Worm (Caenorhabditis elegans): ENCODE measurements around the gene msp-56.

The msp-56 gene

ce11 chrIV:9842071-9842470 lies 731 bp downstream of the msp-56 start, which contains the start of gene K07F5.17:
TSS of gene K07F5.17 (plus strand) at chrIV:9842371.
- TF ChIP-seq dpl-1 (GFP tag; optimal IDR thresholded peaks at IDR 0.05) (no peak), lin-39 (tag; optimal IDR thresholded peaks at IDR 0.05) (no peak), ZK546.5 (tag; optimal IDR thresholded peaks at IDR 0.05) (no peak), nhr-102 (tag; optimal IDR thresholded peaks at IDR 0.05) (no peak)

DNA sequence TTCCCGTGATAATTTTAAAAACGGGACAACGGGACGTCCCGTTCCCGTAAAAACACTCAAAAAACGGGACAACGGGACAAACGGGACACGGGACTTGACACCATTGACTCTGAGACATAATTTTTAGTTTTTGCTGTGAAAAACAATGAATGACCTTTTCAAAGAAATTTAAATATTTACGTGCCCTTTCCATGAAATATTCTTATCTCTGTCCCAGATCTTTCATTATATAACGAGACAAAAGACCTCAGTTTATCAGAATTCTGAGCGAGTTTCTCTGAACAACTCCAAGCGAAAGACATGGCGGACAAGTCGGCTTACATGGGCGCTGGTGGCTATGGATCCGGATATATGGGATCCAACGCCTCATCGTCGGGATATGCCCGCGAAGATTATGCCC lies 2.4 kb downstream of the msp-56 start, which contains the start of gene nspd-2:
nspd-2 (plus strand) TSS at position 301 of the 400 bp plus-strand sequence.
- TF ChIP-seq unc-62 (GFP tag; optimal IDR thresholded peaks at IDR 0.05 in 1 of 2) (peak in 1 of 2 experiments; percentile 71), unc-62 (tag; optimal IDR thresholded peaks at IDR 0.05) (no peak), attf-4 (tag; optimal IDR thresholded peaks at IDR 0.05) (no peak), mxl-3 (GFP tag; optimal IDR thresholded peaks at IDR 0.05) (no peak), Y75B8A.6 (GFP tag; IDR thresholded peaks at IDR 0.05) (no peak), nhr-77 (tag; optimal IDR thresholded peaks at IDR 0.05) (no peak), nhr-42 (GFP tag; IDR thresholded peaks at IDR 0.05) (no peak), lir-3 (tag; optimal IDR thresholded peaks at IDR 0.05) (no peak), duxl-1 (tag; optimal IDR thresholded peaks at IDR 0.05; ENCODE audit: poor library complexity) (no peak)

DNA sequence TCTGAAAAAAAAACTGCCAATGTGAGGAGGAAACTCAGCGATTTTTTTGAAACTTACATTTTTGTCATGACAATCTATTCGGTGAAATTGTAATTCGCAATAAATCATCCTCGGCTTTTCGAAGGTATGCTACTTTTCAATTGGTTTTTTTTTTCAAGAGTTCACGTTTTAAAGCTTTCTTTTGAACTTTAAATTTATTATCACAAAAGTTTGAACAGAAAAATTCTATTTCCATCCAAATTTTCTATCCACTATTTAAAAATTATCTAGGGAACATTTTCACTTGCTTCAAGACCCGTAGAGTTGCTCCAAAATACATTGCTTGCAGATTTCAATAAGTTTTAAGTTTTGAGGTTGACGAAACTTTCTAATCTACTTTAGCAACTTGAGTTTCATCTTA lies 5.2 kb downstream of the msp-56 start, which contains the start of gene K07F5.6:
K07F5.6 (minus strand) TSS at position 101 of the 400 bp plus-strand sequence.
- TF ChIP-seq ama-1 (optimal IDR thresholded peaks at IDR 0.05) = no peak
- TF ChIP-seq D1046.2 (GFP tag; IDR thresholded peaks at IDR 0.05) = no peak
- TF ChIP-seq nhr-28 (tag; optimal IDR thresholded peaks at IDR 0.05) = no peak
- no peak for TF ChIP-seq R02D3.7 (tag; optimal IDR thresholded peaks at IDR 0.05)
- no peak for TF ChIP-seq daf-16 (GFP tag; optimal IDR thresholded peaks at IDR 0.05)
- no peak for TF ChIP-seq daf-16 (tag; optimal IDR thresholded peaks at IDR 0.05)
- no peak for TF ChIP-seq daf-19 (GFP tag; conservative IDR thresholded peaks at IDR 0.05)
- no peak for TF ChIP-seq set-16 (GFP tag; IDR thresholded peaks at IDR 0.05)
- no peak for TF ChIP-seq zip-2 (tag; optimal IDR thresholded peaks at IDR 0.05)
- TF ChIP-seq mes-2 (tag; optimal IDR thresholded peaks at IDR 0.05; ENCODE audit: poor library complexity, severe bottlenecking) = no peak
- TF ChIP-seq lin-1 (GFP tag; IDR thresholded peaks at IDR 0.05) = no peak
- TF ChIP-seq F49E8.2 (tag; optimal IDR thresholded peaks at IDR 0.05; ENCODE audit: borderline replicate concordance) = no peak

DNA sequence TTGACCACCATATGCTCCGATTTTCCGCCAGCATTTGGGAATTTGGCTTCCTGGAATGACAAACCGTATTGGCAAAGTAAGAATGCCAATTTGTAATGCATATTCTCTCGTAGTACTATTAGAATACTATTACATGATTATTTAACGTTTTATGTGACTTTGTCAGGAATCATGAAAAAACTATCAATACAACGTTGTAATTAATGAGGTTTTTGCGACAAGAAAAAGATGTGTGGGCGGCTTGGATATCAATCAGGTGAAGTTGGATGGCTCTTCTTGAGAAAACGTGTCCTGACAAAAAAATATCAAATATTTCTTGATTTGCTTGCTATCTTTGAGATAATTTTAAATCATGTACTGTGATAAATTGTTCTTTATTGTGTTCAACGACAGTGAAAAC lies 6.7 kb downstream of the msp-56 start, which contains the start of gene K07F5.7:
K07F5.7 (minus strand) TSS at position 101 of the 400 bp plus-strand sequence.
- TF ChIP-seq snpc-1.2 (GFP tag; IDR thresholded peaks at IDR 0.05) (no peak), aha-1 (tag) (peak; percentile 64)

DNA sequence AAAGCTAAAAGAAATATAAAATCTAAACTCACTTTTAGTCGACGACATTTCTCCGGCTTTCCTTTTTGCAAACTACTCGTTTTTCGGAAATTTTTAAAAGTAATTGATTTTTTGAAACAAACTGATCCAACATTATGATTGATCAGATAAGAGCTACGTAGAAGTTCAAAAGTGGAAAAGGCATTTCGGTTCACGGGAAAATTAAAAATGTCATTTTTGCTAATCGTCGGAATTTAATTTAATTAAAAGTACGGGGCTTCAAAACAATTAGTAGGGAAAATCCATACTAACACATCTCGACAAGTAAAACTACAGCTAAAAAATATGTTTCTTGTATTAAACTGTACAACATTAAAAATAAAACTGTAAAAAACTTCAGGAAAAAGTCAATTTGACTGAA lies 8.3 kb downstream of the msp-56 start, which contains the start of gene K07F5.8:
K07F5.8 (minus strand) TSS at position 101 of the 400 bp plus-strand sequence.
- TF ChIP-seq lin-13 (GFP tag; optimal IDR thresholded peaks at IDR 0.05) (no peak), F44E2.7 (GFP tag; IDR thresholded peaks at IDR 0.05) (no peak), nhr-25 (tag; optimal IDR thresholded peaks at IDR 0.05; ENCODE audit: borderline replicate concordance, insufficient read depth) (no peak), egl-27 (tag; optimal IDR thresholded peaks at IDR 0.05) (no peak), ceh-82 (tag; optimal IDR thresholded peaks at IDR 0.05) (no peak), lin-38 (GFP tag; IDR thresholded peaks at IDR 0.05) (no peak)

ce11 chrIV:9850931-9851330 lies 9.6 kb downstream of the msp-56 start, which contains the start of gene ssp-10:
TSS of gene ssp-10 (minus strand) at chrIV:9851031.
- TF ChIP-seq daf-19 (GFP tag; conservative IDR thresholded peaks at IDR 0.05) (no peak), dpl-1 (GFP tag; optimal IDR thresholded peaks at IDR 0.05) (no peak), dmd-8 (GFP tag; IDR thresholded peaks at IDR 0.05) (no peak), lsy-2 (tag; optimal IDR thresholded peaks at IDR 0.05) (no peak), ceh-44 (GFP tag; IDR thresholded peaks at IDR 0.05) (no peak), F44E2.7 (GFP tag; IDR thresholded peaks at IDR 0.05) (no peak), fkh-10 (GFP tag; optimal IDR thresholded peaks at IDR 0.05) (no peak), ztf-7 (tag; optimal IDR thresholded peaks at IDR 0.05) (no peak), aha-1 (tag) (no peak), T20F7.1 (GFP tag; optimal IDR thresholded peaks at IDR 0.05) (no peak), R02D3.7 (tag; optimal IDR thresholded peaks at IDR 0.05) (no peak), daf-12 (tag; optimal IDR thresholded peaks at IDR 0.05) (no peak), lin-15B (tag; optimal IDR thresholded peaks at IDR 0.05) (no peak), ceh-28 (tag; optimal IDR thresholded peaks at IDR 0.05) (no peak), F37D6.2 (tag; optimal IDR thresholded peaks at IDR 0.05) (no peak), T26A8.4 (GFP tag; IDR thresholded peaks at IDR 0.05) (no peak), zfp-2 (tag; optimal IDR thresholded peaks at IDR 0.05) (no peak), set-16 (GFP tag; IDR thresholded peaks at IDR 0.05) (no peak)

All from whole organism, L4 larva.